Worm (Caenorhabditis elegans): ENCODE measurements around the gene atg-16.1.

Gene atg-16.1

ce11 chrX:4439616-4440015 lies 22.6 kb downstream of the atg-16.1 start:
- TF ChIP-seq dao-5 (tag; optimal IDR thresholded peaks at IDR 0.05): no peak
- TF ChIP-seq W03F9.2 (tag; optimal IDR thresholded peaks at IDR 0.05): no peak
- no peak for TF ChIP-seq him-1 (tag; optimal IDR thresholded peaks at IDR 0.05)

- TF ChIP-seq him-1 (tag; optimal IDR thresholded peaks at IDR 0.05) (no peak), W03F9.2 (tag; optimal IDR thresholded peaks at IDR 0.05) (no peak), dao-5 (tag; optimal IDR thresholded peaks at IDR 0.05) (no peak)
These were observed 23.4 kb downstream of the atg-16.1 start for ce11 chrX:4438823-4439222.

ce11 chrX:4437555-4437954 lies 24.7 kb downstream of the atg-16.1 start, which contains the start of gene cest-26:
TSS of gene cest-26 (minus strand) at chrX:4437655.
- TF ChIP-seq dao-5 (tag; optimal IDR thresholded peaks at IDR 0.05) (no peak), him-1 (tag; optimal IDR thresholded peaks at IDR 0.05) (no peak), W03F9.2 (tag; optimal IDR thresholded peaks at IDR 0.05) (no peak)

- TF ChIP-seq W03F9.2 (tag; optimal IDR thresholded peaks at IDR 0.05) (no peak), dao-5 (tag; optimal IDR thresholded peaks at IDR 0.05) (no peak), him-1 (tag; optimal IDR thresholded peaks at IDR 0.05) (no peak)
These were observed 26.9 kb downstream of the atg-16.1 start for ce11 chrX:4435396-4435795.

DNA sequence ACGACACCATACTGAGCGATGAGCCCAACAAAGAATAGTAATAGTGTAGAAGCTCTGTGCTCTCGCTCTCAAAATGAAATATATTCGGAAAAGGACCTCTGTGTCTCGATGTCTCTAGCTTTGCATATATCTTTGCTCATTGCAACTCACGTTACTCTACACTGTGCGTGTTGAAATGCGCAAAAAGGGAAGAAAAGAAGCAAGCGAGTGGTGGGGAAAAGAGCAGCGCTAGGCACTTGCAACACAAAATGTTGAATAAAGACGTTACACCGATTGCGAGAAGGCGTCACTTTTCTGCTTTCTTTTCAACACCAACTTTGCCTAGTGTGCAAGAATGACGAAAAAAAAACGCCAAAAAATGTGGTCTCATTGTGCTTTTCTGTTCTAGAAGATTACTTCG lies 27.7 kb downstream of the atg-16.1 start:
- TF ChIP-seq him-1 (tag; optimal IDR thresholded peaks at IDR 0.05): no peak

DNA sequence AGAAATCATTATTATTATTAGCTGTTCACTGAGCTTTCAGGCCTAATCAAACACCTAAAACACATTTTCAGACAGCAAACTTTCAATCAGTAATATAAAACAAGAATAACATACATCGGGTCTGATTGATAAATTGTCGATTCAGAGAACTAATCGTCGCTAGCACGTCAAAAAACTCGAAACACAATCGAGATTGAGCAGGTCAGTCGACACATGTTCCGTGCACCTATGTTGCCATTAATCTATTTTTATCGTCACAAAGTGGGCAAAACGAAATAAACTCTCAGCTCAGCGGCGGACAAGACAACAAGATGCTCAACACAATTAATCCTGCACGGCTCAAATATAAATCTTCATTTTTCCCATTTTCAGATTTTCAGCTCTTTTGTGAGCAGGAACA lies 32.9 kb downstream of the atg-16.1 start:
- TF ChIP-seq dao-5 (tag; optimal IDR thresholded peaks at IDR 0.05) (no peak), him-1 (tag; optimal IDR thresholded peaks at IDR 0.05) (no peak), W03F9.2 (tag; optimal IDR thresholded peaks at IDR 0.05) (no peak)

DNA sequence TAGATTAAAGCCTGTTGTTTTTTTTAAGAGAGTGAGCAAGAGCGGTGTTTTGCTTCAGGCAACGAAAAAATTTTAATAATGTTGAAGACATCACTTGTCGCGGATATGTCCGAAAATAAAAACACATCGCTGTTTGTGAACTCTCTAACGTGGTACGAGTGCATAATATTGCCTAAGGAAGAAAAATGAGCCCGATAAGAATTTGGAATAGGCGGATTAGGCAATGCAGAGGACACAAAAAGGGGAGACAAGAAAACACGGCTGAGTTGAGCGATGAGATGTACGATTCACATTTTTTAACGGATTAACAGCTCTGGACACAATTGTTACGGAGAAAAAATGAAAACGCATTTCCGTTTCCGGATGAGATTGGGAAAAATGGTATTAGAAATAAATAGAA lies 34.9 kb downstream of the atg-16.1 start:
- TF ChIP-seq him-1 (tag; optimal IDR thresholded peaks at IDR 0.05): no peak
- no peak for TF ChIP-seq dao-5 (tag; optimal IDR thresholded peaks at IDR 0.05)

ce11 chrX:4426496-4426895 lies 35.8 kb downstream of the atg-16.1 start:
- TF ChIP-seq W03F9.2 (tag; optimal IDR thresholded peaks at IDR 0.05): no peak
- TF ChIP-seq dao-5 (tag; optimal IDR thresholded peaks at IDR 0.05): no peak
- TF ChIP-seq him-1 (tag; optimal IDR thresholded peaks at IDR 0.05): no peak

- TF ChIP-seq dao-5 (tag; optimal IDR thresholded peaks at IDR 0.05): no peak
- no peak for TF ChIP-seq W03F9.2 (tag; optimal IDR thresholded peaks at IDR 0.05)
- TF ChIP-seq him-1 (tag; optimal IDR thresholded peaks at IDR 0.05): no peak
These were observed 38.0 kb downstream of the atg-16.1 start for ce11 chrX:4424254-4424653.

DNA sequence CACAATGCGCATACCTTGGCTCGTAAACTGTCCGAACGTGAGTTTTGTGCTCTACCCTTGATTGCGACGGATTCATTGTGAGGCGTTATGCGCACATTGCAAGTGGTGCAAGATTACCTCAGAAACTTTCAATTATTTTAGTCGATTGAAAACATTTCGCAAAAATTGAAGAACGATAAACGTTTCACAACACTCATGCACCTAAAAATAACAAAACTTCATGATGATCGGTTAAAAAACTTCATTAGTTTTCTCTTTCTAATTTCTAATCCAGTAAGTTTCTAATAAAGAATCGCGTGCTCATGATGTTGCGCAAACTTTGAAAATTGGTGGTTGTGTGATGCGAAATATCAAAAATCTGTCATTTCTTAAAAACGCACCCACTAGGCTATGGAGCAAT lies 43.5 kb downstream of the atg-16.1 start, which contains the start of gene dop-1:
Gene dop-1, minus strand, starts transcription at position 101 of the 400 bp plus-strand sequence.
- TF ChIP-seq dao-5 (tag; optimal IDR thresholded peaks at IDR 0.05): no peak
- TF ChIP-seq W03F9.2 (tag; optimal IDR thresholded peaks at IDR 0.05): no peak
- no peak for TF ChIP-seq him-1 (tag; optimal IDR thresholded peaks at IDR 0.05)

DNA sequence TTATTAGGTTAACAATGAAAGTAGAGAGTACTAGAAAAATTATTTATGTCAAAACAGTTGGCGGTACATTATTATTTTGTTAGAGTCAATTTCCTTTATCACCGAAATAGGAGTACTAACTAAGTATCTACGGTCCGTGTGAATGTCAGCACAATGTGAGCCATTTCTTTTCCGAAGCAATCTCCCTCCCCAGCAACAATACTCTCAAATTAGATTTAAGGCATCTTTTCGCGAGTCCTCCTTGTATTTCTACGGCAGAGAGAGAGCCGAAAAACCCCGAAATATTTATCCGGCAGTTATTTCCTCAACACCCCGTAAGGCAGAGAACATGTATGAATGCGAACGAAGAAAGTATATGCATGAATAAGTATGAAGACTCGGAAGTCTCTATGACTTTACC lies 47.0 kb downstream of the atg-16.1 start:
- TF ChIP-seq him-1 (tag; optimal IDR thresholded peaks at IDR 0.05): no peak
- TF ChIP-seq dao-5 (tag; optimal IDR thresholded peaks at IDR 0.05): no peak
- TF ChIP-seq W03F9.2 (tag; optimal IDR thresholded peaks at IDR 0.05): no peak

DNA sequence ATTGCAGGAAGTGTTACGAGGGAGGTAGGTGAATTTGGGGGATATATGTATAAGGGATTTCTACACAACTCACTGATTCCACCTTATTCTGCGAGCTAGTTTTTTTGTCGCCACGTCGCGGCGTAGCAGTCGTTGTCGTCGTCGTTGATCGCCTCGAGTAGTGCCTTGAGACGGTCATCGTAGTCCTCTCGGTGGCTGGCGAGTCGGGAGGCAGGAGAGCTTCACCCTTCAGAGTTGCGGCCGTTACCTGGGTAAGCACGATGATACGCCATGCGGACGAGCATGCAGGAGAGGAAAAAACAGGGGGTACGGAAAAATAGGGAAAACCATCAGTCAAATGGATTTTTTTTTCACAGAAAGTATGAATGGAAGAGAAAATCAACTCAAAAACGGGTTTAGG lies 49.1 kb downstream of the atg-16.1 start:
- TF ChIP-seq dao-5 (tag; optimal IDR thresholded peaks at IDR 0.05) (no peak), W03F9.2 (tag; optimal IDR thresholded peaks at IDR 0.05) (no peak), him-1 (tag; optimal IDR thresholded peaks at IDR 0.05) (no peak)

ce11 chrX:4410280-4410911 lies 51.9 kb downstream of the atg-16.1 start:
- TF ChIP-seq W03F9.2 (tag; optimal IDR thresholded peaks at IDR 0.05) (no peak), dao-5 (tag; optimal IDR thresholded peaks at IDR 0.05) (no peak)

All from whole organism, L4/young adult.